Worm (Caenorhabditis elegans) whole organism, L1 larva: ENCODE measurements around the gene slcf-1.

Source experiments
- C04F5.9 ChIP-seq: sonication (generic microtip); optimal IDR thresholded peaks from 2 replicates; lab custom pipeline; 2016; ENCODE audit warnings: missing genetic modification characterization, missing compliant biosample characterization
- C16A3.4 ChIP-seq: fragments of 150-350 bp; optimal IDR thresholded peaks from 2 replicates; lab custom pipeline; 2014; ENCODE audit warnings: missing biosample characterization, missing genetic modification characterization
- C34B4.2 ChIP-seq: sonication (generic microtip); optimal IDR thresholded peaks from 2 replicates; lab custom pipeline; 2017; ENCODE audit warnings: mild to moderate bottlenecking, missing genetic modification characterization, missing compliant biosample characterization
- F16B12.6 ChIP-seq: fragments of 150-350 bp; optimal IDR thresholded peaks from 2 replicates; lab custom pipeline; 2014; ENCODE audit warnings: missing biosample characterization, missing genetic modification characterization
- aha-1 ChIP-seq: fragments of 150-350 bp; optimal IDR thresholded peaks from 2 replicates; lab custom pipeline; 2014; ENCODE audit warnings: missing biosample characterization, missing genetic modification characterization
- ama-1 ChIP-seq: fragments of 150-350 bp; optimal IDR thresholded peaks from 2 replicates; lab custom pipeline; 2014
- ceh-63 ChIP-seq: fragments of 200-800 bp; sonication (Bioruptor generic); optimal IDR thresholded peaks from 2 replicates; lab custom pipeline; 2018; ENCODE audit warnings: mild to moderate bottlenecking, missing genetic modification characterization, missing compliant biosample characterization
- ceh-8 ChIP-seq: fragments of 200-800 bp; sonication (Bioruptor generic); optimal IDR thresholded peaks from 2 replicates; lab custom pipeline; 2018; ENCODE audit warnings: mild to moderate bottlenecking, missing genetic modification characterization, moderate library complexity, missing compliant biosample characterization
- ceh-90 ChIP-seq: sonication (generic microtip); optimal IDR thresholded peaks from 2 replicates; lab custom pipeline; 2016; ENCODE audit warnings: missing genetic modification characterization, missing compliant biosample characterization
- efl-1 ChIP-seq, 4 experiments: fragments of 150-350 bp; optimal IDR thresholded peaks in 3 of 4; peaks in 1 of 4; 1 replicate in 1 of 4; 2 replicates in 3 of 4; lab custom pipeline; 2014; ENCODE audit warnings: missing biosample characterization in 2 of 4, missing genetic modification characterization in 2 of 4, missing genetic modification reagents in 2 of 4
- efl-3 ChIP-seq: fragments of 200-800 bp; sonication (Bioruptor generic); optimal IDR thresholded peaks from 2 replicates; lab custom pipeline; 2018; ENCODE audit warnings: mild to moderate bottlenecking, missing genetic modification characterization, missing compliant biosample characterization
- elt-2 ChIP-seq: sonication (generic microtip); optimal IDR thresholded peaks from 2 replicates; lab custom pipeline; 2016; ENCODE audit warnings: missing genetic modification characterization, mild to moderate bottlenecking, inconsistent platforms, missing compliant biosample characterization, missing genetic modification reagents
- fkh-4 ChIP-seq: sonication (generic microtip); optimal IDR thresholded peaks from 2 replicates; lab custom pipeline; 2016; ENCODE audit warnings: missing compliant biosample characterization, missing genetic modification characterization, borderline replicate concordance
- fkh-8 ChIP-seq: sonication (generic microtip); optimal IDR thresholded peaks from 2 replicates; lab custom pipeline; 2016; ENCODE audit warnings: mild to moderate bottlenecking, missing genetic modification characterization, missing compliant biosample characterization
- fos-1 ChIP-seq: fragments of 150-350 bp; optimal IDR thresholded peaks from 2 replicates; lab custom pipeline; 2014; ENCODE audit warnings: missing biosample characterization, missing genetic modification characterization
- grh-1 ChIP-seq: fragments of 200-800 bp; sonication (Bioruptor generic); IDR thresholded peaks from 2 replicates; pipeline ENCODE4 v1.3.6; 2022; ENCODE audit warnings: missing genetic modification reagents, missing genetic modification characterization, missing compliant biosample characterization
- hlh-4 ChIP-seq: sonication (generic microtip); optimal IDR thresholded peaks from 2 replicates; lab custom pipeline; 2016; ENCODE audit warnings: mild to moderate bottlenecking, missing genetic modification characterization, missing compliant biosample characterization
- hpl-2 ChIP-seq: fragments of 150-350 bp; optimal IDR thresholded peaks from 2 replicates; lab custom pipeline; 2014; ENCODE audit warnings: missing biosample characterization, missing genetic modification reagents, missing genetic modification characterization
- irx-1 ChIP-seq: sonication (generic microtip); optimal IDR thresholded peaks from 2 replicates; lab custom pipeline; 2016; ENCODE audit warnings: missing genetic modification characterization, missing compliant biosample characterization
- jun-1 ChIP-seq: fragments of 150-350 bp; optimal IDR thresholded peaks from 2 replicates; lab custom pipeline; 2014; ENCODE audit warnings: missing biosample characterization, missing genetic modification reagents, missing genetic modification characterization
- lin-13 ChIP-seq: fragments of 150-350 bp; optimal IDR thresholded peaks from 2 replicates; lab custom pipeline; 2014; ENCODE audit warnings: missing biosample characterization, missing genetic modification reagents, missing genetic modification characterization
- lin-14 ChIP-seq: fragments of 200-800 bp; sonication (Bioruptor generic); optimal IDR thresholded peaks from 2 replicates; lab custom pipeline; 2018; ENCODE audit warnings: mild to moderate bottlenecking, missing genetic modification characterization, moderate library complexity, missing compliant biosample characterization
- lin-15B ChIP-seq: fragments of 150-350 bp; sonication (generic microtip); optimal IDR thresholded peaks from 3 replicates; lab custom pipeline; 2014; ENCODE audit warnings: missing biosample characterization, missing genetic modification characterization
- lin-35 ChIP-seq, 2 experiments: fragments of 150-350 bp; optimal IDR thresholded peaks; 2 replicates each; lab custom pipeline; 2014; ENCODE audit warnings: missing biosample characterization in 2 of 2, missing genetic modification characterization in 2 of 2, missing genetic modification reagents in 2 of 2
- lsy-2 ChIP-seq, 2 experiments: fragments of 150-350 bp; optimal IDR thresholded peaks; 2 replicates each; lab custom pipeline; 2014; ENCODE audit warnings: missing biosample characterization in 2 of 2, missing genetic modification characterization in 2 of 2
- mab-9 ChIP-seq: fragments of 200-800 bp; sonication (Bioruptor generic); IDR thresholded peaks from 2 replicates; pipeline ENCODE4 v1.3.6; 2022; ENCODE audit warnings: missing genetic modification reagents, missing genetic modification characterization, missing compliant biosample characterization
- mdl-1 ChIP-seq, 2 experiments: fragments of 150-350 bp; optimal IDR thresholded peaks; 2 replicates each; lab custom pipeline; 2014 to 2017; ENCODE audit warnings: missing biosample characterization in 2 of 2, missing genetic modification characterization in 2 of 2, inconsistent platforms in 1 of 2
- nhr-11 ChIP-seq: fragments of 150-350 bp; optimal IDR thresholded peaks from 2 replicates; lab custom pipeline; 2014; ENCODE audit warnings: missing biosample characterization, missing genetic modification characterization
- nhr-20 ChIP-seq: sonication (generic microtip); optimal IDR thresholded peaks from 2 replicates; lab custom pipeline; 2016; ENCODE audit warnings: mild to moderate bottlenecking, missing genetic modification characterization, missing compliant biosample characterization
- nhr-237 ChIP-seq: fragments of 150-350 bp; optimal IDR thresholded peaks from 2 replicates; lab custom pipeline; 2014; ENCODE audit warnings: missing biosample characterization, missing genetic modification characterization
- nhr-47 ChIP-seq: sonication (generic microtip); optimal IDR thresholded peaks from 2 replicates; lab custom pipeline; 2016; ENCODE audit warnings: mild to moderate bottlenecking, missing genetic modification characterization, moderate library complexity, missing compliant biosample characterization
- nhr-71 ChIP-seq: sonication (generic microtip); optimal IDR thresholded peaks from 2 replicates; lab custom pipeline; 2016; ENCODE audit warnings: mild to moderate bottlenecking, missing genetic modification characterization, moderate library complexity, missing compliant biosample characterization
- nhr-76 ChIP-seq: sonication (generic microtip); optimal IDR thresholded peaks from 2 replicates; lab custom pipeline; 2017; ENCODE audit warnings: missing biosample characterization, missing genetic modification characterization
- nhr-77 ChIP-seq: fragments of 150-350 bp; optimal IDR thresholded peaks from 2 replicates; lab custom pipeline; 2014; ENCODE audit warnings: missing biosample characterization, missing genetic modification characterization
- pag-3 ChIP-seq: sonication (generic microtip); optimal IDR thresholded peaks from 2 replicates; lab custom pipeline; 2017; ENCODE audit warnings: missing genetic modification characterization, mild to moderate bottlenecking, missing compliant biosample characterization, antibody characterized with exemption, borderline replicate concordance; ENCODE audit not compliant: insufficient read depth
- pax-3 ChIP-seq: fragments of 200-800 bp; sonication (Bioruptor generic); optimal IDR thresholded peaks from 2 replicates; lab custom pipeline; 2018; ENCODE audit warnings: mild to moderate bottlenecking, missing genetic modification characterization, moderate library complexity, missing compliant biosample characterization
- snu-23 ChIP-seq: sonication (generic microtip); optimal IDR thresholded peaks from 2 replicates; lab custom pipeline; 2016; ENCODE audit warnings: missing genetic modification characterization, missing compliant biosample characterization
- sox-4 ChIP-seq: sonication (generic microtip); optimal IDR thresholded peaks from 2 replicates; lab custom pipeline; 2016; ENCODE audit warnings: missing genetic modification characterization, missing compliant biosample characterization
- sup-37 ChIP-seq: fragments of 200-800 bp; sonication (Bioruptor generic); optimal IDR thresholded peaks from 2 replicates; lab custom pipeline; 2018; ENCODE audit warnings: mild to moderate bottlenecking, missing genetic modification characterization, missing compliant biosample characterization
- swsn-7 ChIP-seq: sonication (generic microtip); optimal IDR thresholded peaks from 2 replicates; lab custom pipeline; 2016; ENCODE audit warnings: missing genetic modification characterization, missing compliant biosample characterization
- unc-130 ChIP-seq: fragments of 150-350 bp; optimal IDR thresholded peaks from 2 replicates; lab custom pipeline; 2017; ENCODE audit warnings: missing biosample characterization, missing genetic modification characterization, inconsistent platforms
- unc-98 ChIP-seq: fragments of 200-800 bp; sonication (Bioruptor generic); IDR thresholded peaks from 2 replicates; pipeline ENCODE4 v1.3.6; 2022; ENCODE audit warnings: missing genetic modification characterization, missing compliant biosample characterization
- vab-15 ChIP-seq: sonication (generic microtip); optimal IDR thresholded peaks from 2 replicates; lab custom pipeline; 2017; ENCODE audit warnings: missing genotype, mild to moderate bottlenecking, missing genetic modification characterization, missing compliant biosample characterization
- zag-1 ChIP-seq: fragments of 150-350 bp; optimal IDR thresholded peaks from 2 replicates; lab custom pipeline; 2014; ENCODE audit warnings: missing biosample characterization, missing genetic modification characterization
- zip-4 ChIP-seq: fragments of 200-800 bp; sonication (Bioruptor generic); optimal IDR thresholded peaks from 2 replicates; lab custom pipeline; 2018; ENCODE audit warnings: mild to moderate bottlenecking, missing genetic modification characterization, moderate library complexity, missing compliant biosample characterization
- ztf-11 ChIP-seq, 2 experiments: sonication (generic microtip); optimal IDR thresholded peaks; 2 replicates each; lab custom pipeline; 2016 to 2017; ENCODE audit warnings: missing genetic modification characterization in 2 of 2, missing biosample characterization in 1 of 2, missing compliant biosample characterization in 1 of 2

slcf-1 gene

ce11 chrX:10568385-10569149 lies 39.5 kb downstream of the slcf-1 start (continued):
- TF ChIP-seq ztf-11 (tag; optimal IDR thresholded peaks at IDR 0.05; lab: Kevin White, UChicago) (peak in 1 of 2 experiments; percentile 92), unc-130 (tag; lab: Kevin White, UChicago) (peak; percentile 45), ama-1 (lab: Kevin White, UChicago) (peak; percentile 70), pax-3 (tag; lab: Kevin White, UChicago) (peak; percentile 63)

ce11 chrX:10569185-10569584 lies 40.1 kb downstream of the slcf-1 start, which contains the start of gene bet-2:
bet-2 (plus strand) TSS chrX:10569273.
- TF ChIP-seq fkh-8 (tag; lab: Kevin White, UChicago) (no peak), C34B4.2 (tag; lab: Kevin White, UChicago) (no peak), zip-4 (GFP tag; lab: Kevin White, UChicago) (no peak), elt-2 (tag; lab: Kevin White, UChicago) (no peak), pax-3 (tag; lab: Kevin White, UChicago) (no peak), mab-9 (GFP tag; lab: Robert Waterston, UW) (no peak), swsn-7 (tag; lab: Kevin White, UChicago) (no peak), nhr-47 (tag; lab: Kevin White, UChicago) (no peak), nhr-76 (tag; lab: Kevin White, UChicago) (no peak), unc-98 (GFP tag; lab: Robert Waterston, UW) (no peak), grh-1 (GFP tag; lab: Robert Waterston, UW) (no peak), fos-1 (tag; lab: Kevin White, UChicago) (no peak), F16B12.6 (tag; lab: Kevin White, UChicago) (no peak), lin-15B (tag; lab: Kevin White, UChicago) (no peak), nhr-71 (tag; lab: Kevin White, UChicago) (no peak), vab-15 (tag; lab: Kevin White, UChicago) (no peak)
- TF ChIP-seq, all 84 proteins: peak for 0

ce11 chrX:10576410-10576809 lies 47.3 kb downstream of the slcf-1 start:
- TF ChIP-seq lin-13 (peak; percentile 58), efl-1 (optimal IDR thresholded peaks at IDR 0.05; lab: Kevin White, UChicago) (peak in 1 of 2 experiments; percentile 69), efl-1 (GFP tag; optimal IDR thresholded peaks at IDR 0.05 in 1 of 2; lab: Kevin White, UChicago) (peak; percentile 51 to 91), hlh-4 (tag; lab: Kevin White, UChicago) (no peak), pag-3 (tag; lab: Kevin White, UChicago) (peak; percentile 16), pax-3 (tag; lab: Kevin White, UChicago) (no peak), lin-14 (GFP tag; lab: Kevin White, UChicago) (peak; percentile 85), sup-37 (GFP tag; lab: Kevin White, UChicago) (no peak), lin-35 (GFP tag; optimal IDR thresholded peaks at IDR 0.05; lab: Kevin White, UChicago) (peak; percentile 36 to 78), nhr-237 (tag; lab: Kevin White, UChicago) (peak; percentile 70), nhr-11 (tag; lab: Kevin White, UChicago) (no peak), ceh-63 (GFP tag; lab: Kevin White, UChicago) (no peak), hpl-2 (GFP tag; lab: Kevin White, UChicago) (peak; percentile 55), ama-1 (lab: Kevin White, UChicago) (no peak), sox-4 (tag; lab: Kevin White, UChicago) (no peak), fkh-4 (tag; lab: Kevin White, UChicago) (no peak), lin-15B (tag; lab: Kevin White, UChicago) (peak; percentile 41), lsy-2 (tag; optimal IDR thresholded peaks at IDR 0.05; lab: Kevin White, UChicago) (peak; percentile 50 to 81), ceh-90 (tag; lab: Kevin White, UChicago) (no peak), aha-1 (no peak), zag-1 (tag; lab: Kevin White, UChicago) (no peak), ceh-8 (GFP tag; lab: Kevin White, UChicago) (no peak), mdl-1 (tag; optimal IDR thresholded peaks at IDR 0.05; lab: Kevin White, UChicago) (peak in 1 of 2 experiments; percentile 12), C16A3.4 (tag; lab: Kevin White, UChicago) (peak; percentile 74), F16B12.6 (tag; lab: Kevin White, UChicago) (no peak), snu-23 (peak; percentile 69), jun-1 (tag; lab: Kevin White, UChicago) (peak; percentile 79), nhr-77 (tag; lab: Kevin White, UChicago) (peak; percentile 6), C04F5.9 (tag; lab: Kevin White, UChicago) (no peak), efl-3 (GFP tag; lab: Kevin White, UChicago) (no peak), nhr-20 (tag; lab: Kevin White, UChicago) (peak; percentile 49), irx-1 (peak; percentile 52)
